Fruit fly (Drosophila melanogaster): ENCODE measurements around the gene Spase22-23.
A peak's percentile ranks its signal among the peaks of the same experiment; 100 is the strongest.

Spase22-23 gene

dm6 chr3R:24252494-24252893 lies 22.7 kb upstream of the Spase22-23 start, which contains the start of gene beta-PheRS (continued):
- TF ChIP-seq dimm (GFP tag; IDR thresholded peaks at IDR 0.05) (no peak), fd96Cb (tag; optimal IDR thresholded peaks at IDR 0.05) (peak; percentile 41), NfI (GFP tag; optimal IDR thresholded peaks at IDR 0.05) (peak; percentile 58), hkb (optimal IDR thresholded peaks at IDR 0.05) (no peak), hkb (GFP tag; IDR thresholded peaks at IDR 0.05) (peak; percentile 23; the same call in 1 of the 2 replicates), CG2678 (tag; optimal IDR thresholded peaks at IDR 0.05) (no peak), Aef1 (GFP tag; IDR thresholded peaks at IDR 0.05) (no peak; the same call in 2 of the 3 replicates), btn (GFP tag; optimal IDR thresholded peaks at IDR 0.05) (no peak), B-H2 (GFP tag; optimal IDR thresholded peaks at IDR 0.05) (no peak), CG1529 (GFP tag; optimal IDR thresholded peaks at IDR 0.05) (no peak), Vsx1 (GFP tag; optimal IDR thresholded peaks at IDR 0.05) (no peak), gro (GFP tag; optimal IDR thresholded peaks at IDR 0.05) (peak; percentile 56), CG2116 (GFP tag; optimal IDR thresholded peaks at IDR 0.05) (peak; percentile 49), tin (GFP tag; optimal IDR thresholded peaks at IDR 0.05) (peak; percentile 54), Dbx (GFP tag; IDR thresholded peaks at IDR 0.05) (peak; percentile 88), lmd (GFP tag; IDR thresholded peaks at IDR 0.05) (peak; percentile 30; the same call in 1 of the 2 replicates), z (GFP tag; IDR thresholded peaks at IDR 0.05) (no peak), CG8290 (GFP tag; optimal IDR thresholded peaks at IDR 0.05) (peak; percentile 88), CG8290 (tag; optimal IDR thresholded peaks at IDR 0.05) (peak in 1 of 2 experiments; percentile 80), CG9437 (GFP tag; optimal IDR thresholded peaks at IDR 0.05) (no peak), CG10267 (tag; optimal IDR thresholded peaks at IDR 0.05) (peak; percentile 84), Sox100B (GFP tag; optimal IDR thresholded peaks at IDR 0.05) (no peak), CG9609 (GFP tag; optimal IDR thresholded peaks at IDR 0.05) (peak; percentile 3), Tbp (GFP tag; optimal IDR thresholded peaks at IDR 0.05) (no peak), ewg (GFP tag; optimal IDR thresholded peaks at IDR 0.05) (no peak), Side (GFP tag; optimal IDR thresholded peaks at IDR 0.05) (peak; percentile 64), Nf-YB (GFP tag; optimal IDR thresholded peaks at IDR 0.05) (no peak), CG10462 (GFP tag; optimal IDR thresholded peaks at IDR 0.05) (no peak), pzg (GFP tag; optimal IDR thresholded peaks at IDR 0.05) (peak; percentile 99), vvl (GFP tag; IDR thresholded peaks at IDR 0.05) (peak; percentile 88), otp (GFP tag; IDR thresholded peaks at IDR 0.05) (no peak; the same call in 2 of the 3 replicates), CG8765 (GFP tag; IDR thresholded peaks at IDR 0.05) (no peak), sug (tag; optimal IDR thresholded peaks at IDR 0.05) (no peak), ase (GFP tag; IDR thresholded peaks at IDR 0.05) (no peak), CHES-1-like (GFP tag; optimal IDR thresholded peaks at IDR 0.05) (peak; percentile 69), CG17361 (GFP tag; IDR thresholded peaks at IDR 0.05) (no peak), CG32532 (GFP tag; IDR thresholded peaks at IDR 0.05) (peak; percentile 78), CG34376 (GFP tag; optimal IDR thresholded peaks at IDR 0.05) (peak; percentile 30), yki (optimal IDR thresholded peaks at IDR 0.05) (no peak), CG13624 (GFP tag; optimal IDR thresholded peaks at IDR 0.05) (peak; percentile 64), Hr3 (GFP tag; optimal IDR thresholded peaks at IDR 0.05) (peak; percentile 94), Dll (GFP tag; IDR thresholded peaks at IDR 0.05; ENCODE audit: partially characterized antibody) (peak; percentile 88), ato (GFP tag; IDR thresholded peaks at IDR 0.05; ENCODE audit: partially characterized antibody) (peak; percentile 90), phol (tag; optimal IDR thresholded peaks at IDR 0.05) (peak; percentile 68), dm (GFP tag; optimal IDR thresholded peaks at IDR 0.05) (peak; percentile 78), Fer3 (tag; optimal IDR thresholded peaks at IDR 0.05) (no peak), D19A (tag; optimal IDR thresholded peaks at IDR 0.05) (no peak), Dad (GFP tag; optimal IDR thresholded peaks at IDR 0.05) (peak; percentile 18), HLH54F (GFP tag; optimal IDR thresholded peaks at IDR 0.05) (peak; percentile 61), prd (optimal IDR thresholded peaks at IDR 0.05) (no peak), prd (GFP tag; IDR thresholded peaks at IDR 0.05) (peak; percentile 54; the same call in 1 of the 3 replicates), CG16815 (GFP tag; optimal IDR thresholded peaks at IDR 0.05) (peak; percentile 3), usp (GFP tag; optimal IDR thresholded peaks at IDR 0.05) (no peak)
